Worm (Caenorhabditis elegans): ENCODE results near the gene Y38C1AA.7.
"Not testable (repeated sequence)": the region's sequence is repeated elsewhere in the genome, so short reads cannot be mapped to it uniquely, and the experiment has no call there.

The Y38C1AA.7 gene

DNA sequence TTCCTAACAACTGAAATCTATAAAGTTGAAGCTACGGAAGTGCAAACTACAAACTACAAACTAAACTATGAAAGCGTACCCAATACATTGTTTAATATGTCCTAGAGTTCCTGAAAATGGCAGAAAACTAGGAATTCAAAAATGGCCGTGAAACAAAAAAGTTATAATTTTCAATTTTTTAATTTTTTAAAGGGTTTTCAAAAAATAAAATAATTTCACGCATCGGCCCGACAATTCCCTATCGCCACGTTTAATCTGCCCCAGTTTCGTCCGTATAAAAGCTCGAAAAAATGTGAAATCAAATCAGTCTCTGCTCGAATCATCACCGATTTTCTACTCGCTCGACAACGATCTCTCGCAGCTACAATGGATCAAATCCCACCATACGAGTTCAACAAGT lies at the start of gene Y38C1AA.7:
TSS of gene Y38C1AA.7 (plus strand) at position 301 of the 400 bp plus-strand sequence.
- no peak for TF ChIP-seq nhr-6 (tag; optimal IDR thresholded peaks at IDR 0.05)
- no peak for TF ChIP-seq Y55F3AM.14 (GFP tag; optimal IDR thresholded peaks at IDR 0.05)
- TF ChIP-seq ama-1 (optimal IDR thresholded peaks at IDR 0.05): no peak

ce11 chrIV:109307-109706 lies 49.5 kb upstream of the Y38C1AA.7 start, which contains the start of gene B0545.4:
B0545.4 (minus strand) TSS chrIV:109407.
- TF ChIP-seq nhr-25 (tag; optimal IDR thresholded peaks at IDR 0.05): no peak
- TF ChIP-seq ztf-11 (tag; optimal IDR thresholded peaks at IDR 0.05): no peak
- no peak for TF ChIP-seq mbf-1 (tag; optimal IDR thresholded peaks at IDR 0.05)
- no peak for TF ChIP-seq fos-1 (tag; optimal IDR thresholded peaks at IDR 0.05)
- no peak for TF ChIP-seq blmp-1 (tag; optimal IDR thresholded peaks at IDR 0.05; ENCODE audit: insufficient read depth)
- TF ChIP-seq nhr-11 (tag; optimal IDR thresholded peaks at IDR 0.05): no peak
- no peak for TF ChIP-seq dmd-4 (tag; optimal IDR thresholded peaks at IDR 0.05)

DNA sequence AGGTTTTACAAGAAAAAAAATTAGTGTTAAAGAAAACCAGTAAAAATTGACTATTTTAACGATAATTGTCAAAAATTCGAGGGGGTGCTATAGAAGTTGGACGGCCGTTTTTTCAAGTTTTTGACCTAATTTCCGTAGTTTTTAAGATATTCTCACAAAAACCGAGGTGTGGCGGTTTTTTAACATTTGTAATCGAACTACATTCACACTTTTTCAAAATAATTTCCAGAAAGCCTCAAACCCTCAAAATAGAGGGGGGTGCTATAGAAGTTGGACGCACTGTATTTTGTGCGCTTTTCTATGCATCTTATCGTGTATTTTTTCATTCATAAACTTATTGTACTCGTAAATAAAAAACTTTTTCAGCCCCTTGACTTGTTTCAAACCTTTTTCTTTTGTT lies 47.4 kb upstream of the Y38C1AA.7 start, which contains the start of gene F29C4.4:
TSS of gene F29C4.4 (plus strand) at position 301 of the 400 bp plus-strand sequence.
- TF ChIP-seq mab-5, nhr-23, peb-1 (tag; optimal IDR thresholded peaks at IDR 0.05): not testable (repeated sequence)

ce11 chrIV:118786-119185 lies 40.0 kb upstream of the Y38C1AA.7 start:
- no peak for TF ChIP-seq elt-3 (tag; optimal IDR thresholded peaks at IDR 0.05)
- TF ChIP-seq lsy-2 (tag; optimal IDR thresholded peaks at IDR 0.05): no peak
- no peak for TF ChIP-seq nhr-237 (tag; optimal IDR thresholded peaks at IDR 0.05)
- TF ChIP-seq nhr-77 (tag; optimal IDR thresholded peaks at IDR 0.05): no peak
- TF ChIP-seq blmp-1 (tag; optimal IDR thresholded peaks at IDR 0.05; ENCODE audit: insufficient read depth): no peak

ce11 chrIV:119792-120191 lies 39.0 kb upstream of the Y38C1AA.7 start:
- TF ChIP-seq elt-3 (tag; optimal IDR thresholded peaks at IDR 0.05): no peak
- no peak for TF ChIP-seq F13H6.1 (tag; optimal IDR thresholded peaks at IDR 0.05)
- no peak for TF ChIP-seq crh-2 (tag; optimal IDR thresholded peaks at IDR 0.05)
- TF ChIP-seq nhr-129 (tag; optimal IDR thresholded peaks at IDR 0.05): no peak
- TF ChIP-seq ceh-16 (tag; optimal IDR thresholded peaks at IDR 0.05): no peak
- TF ChIP-seq R02D3.7 (tag; optimal IDR thresholded peaks at IDR 0.05): no peak

DNA sequence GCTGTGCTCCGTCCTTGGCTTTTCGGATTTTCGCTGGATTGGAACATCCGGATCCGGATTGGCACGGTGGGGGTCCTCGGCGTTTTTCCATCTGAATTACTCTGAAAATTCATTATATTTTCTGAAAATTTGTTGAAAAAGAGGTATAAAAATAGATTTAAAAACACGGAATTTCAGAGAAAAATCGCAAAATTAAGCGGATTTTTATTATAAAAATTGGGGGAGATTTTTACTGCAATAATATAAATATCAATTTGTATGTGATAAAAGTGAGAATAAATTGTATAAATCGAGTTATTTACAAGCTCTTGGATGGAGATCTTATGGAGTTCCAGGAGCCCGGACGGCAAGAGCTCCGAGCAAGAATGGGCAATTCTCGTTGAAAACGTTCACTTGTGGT lies 37.2 kb upstream of the Y38C1AA.7 start, which contains the start of gene tut-1:
TSS of gene tut-1 (minus strand) at position 101 of the 400 bp plus-strand sequence.
- no peak for TF ChIP-seq nhr-77 (tag; optimal IDR thresholded peaks at IDR 0.05)
- TF ChIP-seq mbf-1 (tag; optimal IDR thresholded peaks at IDR 0.05): no peak
- TF ChIP-seq sma-9 (GFP tag; optimal IDR thresholded peaks at IDR 0.05): no peak
- no peak for TF ChIP-seq sma-9 (tag; optimal IDR thresholded peaks at IDR 0.05)
- no peak for TF ChIP-seq nhr-10 (tag; optimal IDR thresholded peaks at IDR 0.05)
- TF ChIP-seq nhr-237 (tag; optimal IDR thresholded peaks at IDR 0.05): no peak
- TF ChIP-seq Y55F3AM.14 (GFP tag; optimal IDR thresholded peaks at IDR 0.05): no peak
- no peak for TF ChIP-seq peb-1 (tag; optimal IDR thresholded peaks at IDR 0.05)
- TF ChIP-seq gmeb-1 (tag; optimal IDR thresholded peaks at IDR 0.05): no peak
- no peak for TF ChIP-seq snpc-4 (tag; optimal IDR thresholded peaks at IDR 0.05)

DNA sequence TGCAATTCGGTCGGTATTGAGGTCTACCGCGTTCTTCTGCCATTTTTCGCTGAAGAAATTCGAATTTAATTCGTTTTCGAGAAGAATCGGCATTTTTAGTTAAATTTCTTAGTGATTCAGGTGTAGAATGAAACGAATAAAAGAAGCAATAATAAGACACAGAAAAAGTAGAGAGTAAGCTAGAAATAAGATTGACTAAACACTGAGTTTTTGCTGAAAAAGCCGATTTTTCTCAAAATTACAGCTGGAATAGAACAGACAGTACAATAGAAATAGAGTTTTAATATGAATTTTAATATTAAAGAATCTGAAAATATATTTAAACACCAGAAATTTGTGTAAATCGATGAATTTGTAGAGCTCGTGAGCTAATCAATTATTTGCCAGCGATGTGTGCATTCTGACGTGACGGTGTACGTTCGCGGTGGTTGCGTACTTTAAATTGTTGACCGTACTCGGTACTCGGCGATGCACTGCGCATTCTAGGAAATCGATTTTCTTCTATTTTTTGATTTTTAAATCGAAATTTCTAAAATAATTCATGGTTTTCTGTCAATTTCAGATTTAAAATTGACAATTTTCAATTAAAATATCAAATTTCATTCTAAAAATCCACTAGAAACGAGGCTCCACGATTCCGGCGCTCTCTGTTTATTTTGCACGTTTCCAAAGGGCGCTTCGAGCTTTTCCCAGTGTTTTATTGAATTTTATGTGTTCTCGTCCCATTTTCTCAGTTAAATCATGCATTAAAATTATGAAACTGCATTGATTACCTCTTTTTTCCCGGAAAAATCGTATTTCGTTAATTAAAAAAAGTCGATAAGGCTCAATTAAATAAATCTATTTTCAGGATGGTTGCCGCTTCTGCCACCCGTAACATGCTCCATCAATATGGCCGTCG lies 32.6 kb upstream of the Y38C1AA.7 start, which contains the start of the genes grld-1 and cox-6C:
TSS of gene grld-1 (minus strand) at position 51 of the 901 bp plus-strand sequence.
TSS of gene cox-6C (plus strand) at position 851 of the 901 bp plus-strand sequence.
- TF ChIP-seq lin-11 (tag; optimal IDR thresholded peaks at IDR 0.05): peak; percentile 25
- peak; percentile 71 for TF ChIP-seq lin-13 (GFP tag; optimal IDR thresholded peaks at IDR 0.05)
- peak; percentile 5 for TF ChIP-seq nhr-6 (tag; optimal IDR thresholded peaks at IDR 0.05)
- TF ChIP-seq sma-9 (GFP tag; optimal IDR thresholded peaks at IDR 0.05): peak; percentile 25
- TF ChIP-seq sma-9 (tag; optimal IDR thresholded peaks at IDR 0.05): no peak
- TF ChIP-seq aly-2 (tag; optimal IDR thresholded peaks at IDR 0.05): no peak
- peak; percentile 64 for TF ChIP-seq F13H6.1 (tag; optimal IDR thresholded peaks at IDR 0.05)
- TF ChIP-seq fos-1 (tag; optimal IDR thresholded peaks at IDR 0.05): peak; percentile 34
- TF ChIP-seq mdl-1 (tag; optimal IDR thresholded peaks at IDR 0.05): peak in 1 of 2 experiments; percentile 14
- TF ChIP-seq R02D3.7 (tag; optimal IDR thresholded peaks at IDR 0.05): no peak
- no peak for TF ChIP-seq nhr-10 (tag; optimal IDR thresholded peaks at IDR 0.05)
- peak; percentile 58 for TF ChIP-seq nhr-129 (tag; optimal IDR thresholded peaks at IDR 0.05)
- TF ChIP-seq snpc-4 (tag; optimal IDR thresholded peaks at IDR 0.05): no peak
- peak; percentile 86 to 97 for TF ChIP-seq lsy-2 (tag; optimal IDR thresholded peaks at IDR 0.05)
- peak; percentile 51 for TF ChIP-seq sma-3 (GFP tag; optimal IDR thresholded peaks at IDR 0.05)
- TF ChIP-seq nhr-21 (tag; optimal IDR thresholded peaks at IDR 0.05): peak; percentile 9
- TF ChIP-seq dmd-4 (tag; optimal IDR thresholded peaks at IDR 0.05): no peak
- TF ChIP-seq nhr-237 (tag; optimal IDR thresholded peaks at IDR 0.05): no peak
- TF ChIP-seq nhr-77 (tag; optimal IDR thresholded peaks at IDR 0.05): no peak
- peak; percentile 1 for TF ChIP-seq egl-27 (tag; optimal IDR thresholded peaks at IDR 0.05)
- peak; percentile 67 for TF ChIP-seq C34F6.9 (tag; optimal IDR thresholded peaks at IDR 0.05)
- TF ChIP-seq unc-55 (GFP tag; optimal IDR thresholded peaks at IDR 0.05): peak; percentile 78
- peak; percentile 53 for TF ChIP-seq gmeb-1 (tag; optimal IDR thresholded peaks at IDR 0.05)
- peak; percentile 19 for TF ChIP-seq zag-1 (tag; optimal IDR thresholded peaks at IDR 0.05)
- TF ChIP-seq crh-2 (tag; optimal IDR thresholded peaks at IDR 0.05): peak; percentile 53

All from whole organism, L2 larva.